Fruit fly (Drosophila melanogaster): ENCODE data around the gene S6k.

- no peak for TF ChIP-seq CG8478 (optimal IDR thresholded peaks at IDR 0.05)
- no peak for TF ChIP-seq CTCF (optimal IDR thresholded peaks at IDR 0.05)
Observed at dm6 chr3L:5843895-5844576, 33.3 kb upstream of the S6k start.
